Fruit fly (Drosophila melanogaster): ENCODE measurements around the gene Ype.
A peak's percentile ranks its signal among the peaks of the same experiment; 100 is the strongest.

The Ype gene

dm6 chrX:13396378-13397099 is 9.3 kb upstream of the Ype start, which contains the start of gene Bcat (continued):
- TF ChIP-seq CG14710 (tag; optimal IDR thresholded peaks at IDR 0.05) (peak; percentile 20), B-H1 (GFP tag; IDR thresholded peaks at IDR 0.05) (no peak; the same call in 2 of the 3 replicates), pzg (GFP tag; optimal IDR thresholded peaks at IDR 0.05) (no peak), Med (GFP tag) (peak; percentile 87), ham (GFP tag; IDR thresholded peaks at IDR 0.05) (no peak), run (tag; optimal IDR thresholded peaks at IDR 0.05) (peak; percentile 11), CoRest (tag; optimal IDR thresholded peaks at IDR 0.05) (peak; percentile 89), Hr39 (optimal IDR thresholded peaks at IDR 0.05) (no peak), CG8924 (tag; optimal IDR thresholded peaks at IDR 0.05) (peak; percentile 75), CG11085 (GFP tag; IDR thresholded peaks at IDR 0.05) (peak; percentile 57; the same call in 1 of the 2 replicates), CG14014 (GFP tag; IDR thresholded peaks at IDR 0.05) (no peak), CG10147 (GFP tag; optimal IDR thresholded peaks at IDR 0.05) (peak; percentile 74), wor (GFP tag; IDR thresholded peaks at IDR 0.05) (no peak), fd102C (GFP tag; optimal IDR thresholded peaks at IDR 0.05) (no peak), al (GFP tag; IDR thresholded peaks at IDR 0.05) (peak; percentile 53), HLH54F (GFP tag; optimal IDR thresholded peaks at IDR 0.05) (peak; percentile 33), CrebB (tag; optimal IDR thresholded peaks at IDR 0.05) (no peak), Optix (GFP tag; IDR thresholded peaks at IDR 0.05) (no peak), tup (GFP tag; optimal IDR thresholded peaks at IDR 0.05) (peak; percentile 28), gsb-n (tag; optimal IDR thresholded peaks at IDR 0.05) (peak; percentile 26), Trl (optimal IDR thresholded peaks at IDR 0.05) (peak; percentile 54 to 61), Trl (GFP tag; optimal IDR thresholded peaks at IDR 0.05) (no peak), lola (GFP tag; optimal IDR thresholded peaks at IDR 0.05) (peak in 1 of 3 experiments; percentile 17), Ets65A (GFP tag) (no peak), dimm (GFP tag; IDR thresholded peaks at IDR 0.05) (no peak), CG10274 (GFP tag; optimal IDR thresholded peaks at IDR 0.05) (peak; percentile 77), CG11723 (GFP tag; optimal IDR thresholded peaks at IDR 0.05) (peak; percentile 58), vfl (GFP tag; optimal IDR thresholded peaks at IDR 0.05) (no peak), hkb (optimal IDR thresholded peaks at IDR 0.05) (no peak), hkb (GFP tag; IDR thresholded peaks at IDR 0.05) (peak; percentile 35; the same call in 1 of the 2 replicates), Sry-δ (GFP tag; optimal IDR thresholded peaks at IDR 0.05) (no peak), Dip3 (GFP tag; optimal IDR thresholded peaks at IDR 0.05) (peak; percentile 51), CG9817 (tag; optimal IDR thresholded peaks at IDR 0.05) (peak; percentile 50), CG12155 (GFP tag; optimal IDR thresholded peaks at IDR 0.05) (no peak), D (optimal IDR thresholded peaks at IDR 0.05) (no peak), D (GFP tag; optimal IDR thresholded peaks at IDR 0.05) (peak; percentile 40), Side (GFP tag; optimal IDR thresholded peaks at IDR 0.05) (no peak), lilli (GFP tag; optimal IDR thresholded peaks at IDR 0.05) (peak; percentile 43), gce (GFP tag; IDR thresholded peaks at IDR 0.05) (0 out of 3 replicates have a peak, but pooled peaks have one; percentile 17), CG32772 (GFP tag; IDR thresholded peaks at IDR 0.05) (peak; percentile 48; the same call in 1 of the 2 replicates), Hmr (GFP tag; optimal IDR thresholded peaks at IDR 0.05) (peak; percentile 83), chif (GFP tag; optimal IDR thresholded peaks at IDR 0.05) (peak in 1 of 2 experiments; percentile 25), her (GFP tag; optimal IDR thresholded peaks at IDR 0.05) (no peak), CG18476 (GFP tag; optimal IDR thresholded peaks at IDR 0.05) (peak; percentile 49), CG3847 (GFP tag; IDR thresholded peaks at IDR 0.05) (peak; percentile 60), Mad (GFP tag; optimal IDR thresholded peaks at IDR 0.05) (no peak), CG1024 (GFP tag; IDR thresholded peaks at IDR 0.05) (no peak), usp (GFP tag; optimal IDR thresholded peaks at IDR 0.05) (no peak), dan (GFP tag; IDR thresholded peaks at IDR 0.05) (no peak), Atf3 (GFP tag; optimal IDR thresholded peaks at IDR 0.05) (no peak), gcm2 (GFP tag; optimal IDR thresholded peaks at IDR 0.05) (no peak), nau (GFP tag; optimal IDR thresholded peaks at IDR 0.05) (no peak)
